Worm (Caenorhabditis elegans) whole organism, L4/young adult: Measurements from ENCODE around the gene rab-39.

Experiments used
- W03F9.2 ChIP-seq: fragments of 150-350 bp; optimal IDR thresholded peaks from 2 replicates; lab custom pipeline; 2014; ENCODE audit warnings: missing biosample characterization, missing genetic modification characterization
- dao-5 ChIP-seq: sonication (generic microtip); optimal IDR thresholded peaks from 2 replicates; lab custom pipeline; 2016; ENCODE audit warnings: missing genotype, missing genetic modification characterization, moderate library complexity, missing compliant biosample characterization
- him-1 ChIP-seq: sonication (generic microtip); optimal IDR thresholded peaks from 2 replicates; lab custom pipeline; 2016; ENCODE audit warnings: missing genotype, missing genetic modification reagents, missing genetic modification characterization, missing compliant biosample characterization

rab-39 gene

DNA sequence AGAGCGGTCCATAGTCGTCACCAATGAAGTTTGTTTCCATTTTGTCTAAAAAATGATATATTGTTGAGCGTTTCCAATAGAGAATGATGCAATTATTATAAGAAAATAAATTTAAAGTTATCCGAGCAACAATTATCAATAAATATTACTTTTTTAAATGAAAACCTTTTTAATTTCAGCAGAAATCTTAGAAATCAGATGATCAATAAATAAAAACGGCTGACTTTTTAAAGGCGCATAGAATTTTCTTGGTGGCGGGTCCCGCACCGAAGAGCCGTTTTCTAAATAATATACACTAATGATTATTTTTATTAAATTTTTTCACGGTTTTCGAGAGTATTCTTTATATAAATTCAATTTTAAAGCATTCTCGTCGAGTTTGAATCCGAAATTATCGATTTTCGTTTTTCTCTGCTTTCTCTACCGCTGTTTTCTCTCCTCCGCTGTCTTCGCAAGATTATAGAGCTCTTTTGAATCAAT, at the start of gene rab-39:
rab-39 (minus strand) TSS at position 51 of the 480 bp plus-strand sequence.
- peak; percentile 70 for TF ChIP-seq W03F9.2 (tag; lab: Kevin White, UChicago)
- TF ChIP-seq dao-5, result no peak
- TF ChIP-seq him-1 (tag; lab: Kevin White, UChicago), result no peak

DNA sequence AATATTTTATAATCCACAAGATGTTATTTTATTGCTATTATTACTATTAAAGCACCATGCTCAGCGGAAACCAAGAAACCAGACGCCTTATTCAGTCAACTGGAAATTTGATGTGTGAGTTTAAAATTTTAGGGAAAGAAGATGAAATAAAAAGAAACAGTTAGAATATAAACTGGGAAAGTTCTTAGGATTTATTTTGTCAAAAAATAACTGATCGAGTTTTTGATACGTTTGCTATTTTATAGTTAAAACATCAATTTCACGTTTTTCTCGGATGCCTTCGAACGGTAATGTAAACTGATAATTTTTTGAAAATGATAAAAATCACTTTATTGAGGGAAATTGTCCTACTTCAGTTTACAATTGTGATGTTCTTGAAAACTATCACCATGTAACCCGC, 49.7 kb upstream of the rab-39 start, which contains the start of gene C06C3.3:
C06C3.3 (minus strand) TSS at position 101 of the 400 bp plus-strand sequence.
- TF ChIP-seq W03F9.2 (tag; lab: Kevin White, UChicago) (no peak), dao-5 (no peak), him-1 (tag; lab: Kevin White, UChicago) (no peak)

- no peak for TF ChIP-seq him-1 (tag; lab: Kevin White, UChicago)
- TF ChIP-seq W03F9.2 (tag; lab: Kevin White, UChicago), result no peak
- TF ChIP-seq dao-5, result no peak
Observed at ce11 chrII:9369394-9369793, 46.7 kb upstream of the rab-39 start.

ce11 chrII:9362249-9362648, 39.5 kb upstream of the rab-39 start:
- TF ChIP-seq him-1 (tag; lab: Kevin White, UChicago) (no peak), dao-5 (no peak)

- no peak for TF ChIP-seq dao-5
- TF ChIP-seq W03F9.2 (tag; lab: Kevin White, UChicago), result no peak
Observed at ce11 chrII:9358230-9358629, 35.5 kb upstream of the rab-39 start, which contains the start of gene mel-11. Gene mel-11, plus strand, starts transcription at chrII:9358530.

DNA sequence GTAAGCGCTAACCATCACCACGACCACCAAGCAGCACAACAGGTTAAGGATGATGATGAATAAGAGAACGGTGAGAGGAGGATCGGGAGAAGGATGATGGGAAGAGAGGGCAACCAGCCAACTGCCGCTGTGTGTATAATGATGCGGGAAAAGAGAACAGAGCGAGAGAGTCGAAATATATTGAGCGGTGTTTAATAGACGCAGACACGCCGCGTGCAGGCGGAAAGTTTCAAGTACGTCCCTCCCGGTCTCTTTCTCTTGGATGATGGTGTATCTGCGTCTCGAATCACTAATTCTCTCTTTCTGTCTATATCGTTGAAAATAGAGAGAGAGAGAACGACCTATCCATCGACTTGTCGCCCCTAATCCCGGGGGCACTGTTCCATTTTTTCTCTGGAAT, 34.0 kb upstream of the rab-39 start:
- TF ChIP-seq W03F9.2 (tag; lab: Kevin White, UChicago), result no peak
- TF ChIP-seq him-1 (tag; lab: Kevin White, UChicago), result no peak
- TF ChIP-seq dao-5, result no peak

- TF ChIP-seq him-1 (tag; lab: Kevin White, UChicago), result no peak
- TF ChIP-seq dao-5, result no peak
Observed at ce11 chrII:9352669-9353068, 29.9 kb upstream of the rab-39 start, which contains the start of the genes sdhb-1 and cup-15. Gene sdhb-1, minus strand, starts transcription at chrII:9352731. Gene cup-15, plus strand, starts transcription at chrII:9353000.

- TF ChIP-seq him-1 (tag; lab: Kevin White, UChicago), result no peak
- TF ChIP-seq dao-5, result no peak
- no peak for TF ChIP-seq W03F9.2 (tag; lab: Kevin White, UChicago)
Observed at ce11 chrII:9347444-9347843, 24.7 kb upstream of the rab-39 start.

DNA sequence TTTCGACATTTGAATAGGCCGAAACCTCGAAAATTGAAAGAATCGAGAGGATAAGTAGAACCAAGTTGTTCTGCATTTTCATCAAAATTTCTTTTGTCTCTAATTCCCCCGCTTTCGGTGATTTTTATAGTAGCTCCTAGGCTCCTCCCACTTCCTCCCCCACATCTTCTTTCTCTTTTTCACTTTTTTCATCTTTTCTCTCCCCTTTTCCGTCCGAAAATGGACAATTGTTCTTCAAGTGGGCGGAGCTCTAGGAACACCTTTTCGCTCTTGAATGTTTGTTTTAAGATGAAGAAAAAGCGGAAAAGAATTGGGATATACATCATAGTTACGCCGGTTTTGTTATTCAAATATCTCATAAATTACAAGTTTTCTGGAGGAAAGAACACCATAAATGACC, 23.8 kb upstream of the rab-39 start, which contains the start of gene F42A8.1:
F42A8.1 (minus strand) TSS at position 101 of the 400 bp plus-strand sequence.
- TF ChIP-seq him-1 (tag; lab: Kevin White, UChicago) (no peak), dao-5 (no peak), W03F9.2 (tag; lab: Kevin White, UChicago) (no peak)

ce11 chrII:9345794-9346193, 23.1 kb upstream of the rab-39 start:
- TF ChIP-seq W03F9.2 (tag; lab: Kevin White, UChicago) (no peak), dao-5 (no peak), him-1 (tag; lab: Kevin White, UChicago) (no peak)

- TF ChIP-seq him-1 (tag; lab: Kevin White, UChicago) (no peak), W03F9.2 (tag; lab: Kevin White, UChicago) (no peak), dao-5 (no peak)
Observed at ce11 chrII:9345116-9345515, 22.4 kb upstream of the rab-39 start.

DNA sequence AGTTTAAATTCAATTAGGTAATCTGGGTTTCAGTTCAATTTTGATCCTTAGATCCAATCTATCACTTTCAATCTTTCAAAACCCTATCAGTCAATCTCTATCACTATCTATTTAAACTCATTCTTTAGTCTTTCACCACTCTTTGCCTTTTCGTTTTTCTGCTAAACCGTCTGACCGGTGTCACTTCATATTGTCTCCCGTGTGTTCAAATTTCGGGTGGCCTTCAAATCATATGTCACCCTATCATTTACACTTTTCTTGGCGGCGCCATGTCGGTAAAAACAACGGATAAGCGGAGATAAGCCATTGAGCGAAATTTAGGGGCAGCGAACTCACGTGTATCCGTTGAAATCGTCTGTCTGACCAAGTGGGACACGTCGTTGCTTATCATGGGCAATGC, 21.2 kb upstream of the rab-39 start:
- TF ChIP-seq W03F9.2 (tag; lab: Kevin White, UChicago), result no peak
- TF ChIP-seq him-1 (tag; lab: Kevin White, UChicago), result no peak
- no peak for TF ChIP-seq dao-5

- TF ChIP-seq him-1 (tag; lab: Kevin White, UChicago) (no peak), W03F9.2 (tag; lab: Kevin White, UChicago) (no peak), dao-5 (no peak)
Observed at ce11 chrII:9338859-9339258, 16.1 kb upstream of the rab-39 start, which contains the start of gene ttll-12. Gene ttll-12, plus strand, starts transcription at chrII:9338997.

DNA sequence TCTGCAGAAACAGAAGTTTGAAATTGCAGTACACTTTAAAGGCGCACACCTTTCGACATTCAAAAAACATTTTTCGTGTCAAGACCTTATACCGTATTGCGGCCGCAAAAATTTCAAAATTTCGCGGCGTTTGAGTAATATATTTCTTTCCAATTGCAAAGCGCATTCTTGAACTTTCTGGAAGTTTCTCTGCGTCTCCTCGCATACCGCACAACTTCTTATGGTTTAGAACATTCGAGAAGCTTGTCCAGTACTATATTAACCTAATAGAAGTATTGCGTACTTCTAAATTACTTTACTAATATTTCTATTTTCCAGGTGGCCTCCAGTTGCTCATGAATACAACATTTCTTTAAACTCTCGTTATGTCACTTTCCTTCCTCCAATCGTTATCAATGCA, 13.9 kb upstream of the rab-39 start:
- TF ChIP-seq dao-5, result no peak
- no peak for TF ChIP-seq him-1 (tag; lab: Kevin White, UChicago)

DNA sequence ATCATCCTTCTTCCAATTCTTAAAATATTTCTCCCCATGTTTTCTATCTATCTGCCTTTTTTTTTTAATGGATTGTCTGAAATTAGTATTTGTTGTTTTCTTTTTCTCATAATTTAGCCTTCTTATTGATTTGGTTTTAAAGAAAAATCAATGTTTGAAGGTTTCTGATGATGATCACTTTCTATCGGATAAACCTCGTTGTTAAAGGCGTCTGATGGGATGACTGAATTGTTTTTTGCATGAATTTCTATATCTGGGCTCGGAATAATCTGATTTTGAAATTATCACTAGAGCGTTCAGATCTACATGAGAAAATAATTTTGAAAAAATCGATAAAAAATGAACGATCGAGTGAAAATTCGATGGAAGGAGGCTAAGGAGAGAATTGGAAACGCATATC, 11.0 kb upstream of the rab-39 start, which contains the start of gene scp-1:
scp-1 (plus strand) TSS at position 301 of the 400 bp plus-strand sequence.
- TF ChIP-seq W03F9.2 (tag; lab: Kevin White, UChicago) (no peak), dao-5 (no peak), him-1 (tag; lab: Kevin White, UChicago) (no peak)
